Worm (Caenorhabditis elegans) whole organism, early embryonic: ENCODE data around the gene nfki-1.

Source experiments
- B0310.2 ChIP-seq: sonication (generic microtip); optimal IDR thresholded peaks from 2 replicates; lab custom pipeline; 2016; ENCODE audit warnings: mild to moderate bottlenecking, missing genetic modification characterization, missing compliant biosample characterization
- aly-1 ChIP-seq: sonication (generic microtip); optimal IDR thresholded peaks from 2 replicates; lab custom pipeline; 2016; ENCODE audit warnings: missing genetic modification characterization, missing compliant biosample characterization
- ama-1 ChIP-seq: fragments of 150-350 bp; optimal IDR thresholded peaks from 2 replicates; lab custom pipeline; 2014
- ceh-36 ChIP-seq: sonication (generic microtip); optimal IDR thresholded peaks from 2 replicates; lab custom pipeline; 2016; ENCODE audit warnings: missing genetic modification characterization, inconsistent platforms, missing compliant biosample characterization
- ets-7 ChIP-seq: sonication (generic microtip); optimal IDR thresholded peaks from 2 replicates; lab custom pipeline; 2016; ENCODE audit warnings: missing genotype, missing genetic modification characterization, missing compliant biosample characterization
- flt-1 ChIP-seq: fragments of 200-800 bp; sonication (Bioruptor generic); IDR thresholded peaks from 2 replicates; pipeline ENCODE4 v1.3.6; 2022; ENCODE audit warnings: missing genetic modification characterization, missing compliant biosample characterization
- hmbx-1 ChIP-seq: sonication (generic microtip); optimal IDR thresholded peaks from 2 replicates; lab custom pipeline; 2016; ENCODE audit warnings: mild to moderate bottlenecking, missing genetic modification characterization, missing compliant biosample characterization
- hmg-4 ChIP-seq: fragments of 200-800 bp; sonication (Bioruptor generic); optimal IDR thresholded peaks from 2 replicates; lab custom pipeline; 2018; ENCODE audit warnings: mild to moderate bottlenecking, missing genetic modification characterization, missing compliant biosample characterization
- pes-1 ChIP-seq: fragments of 200-800 bp; sonication (Bioruptor generic); IDR thresholded peaks from 2 replicates; pipeline ENCODE4 v1.3.6; 2022; ENCODE audit warnings: missing genetic modification reagents, missing genetic modification characterization, missing compliant biosample characterization
- scrt-1 ChIP-seq: fragments of 200-800 bp; sonication (Bioruptor generic); IDR thresholded peaks from 2 replicates; pipeline ENCODE4 v1.3.6; 2022; ENCODE audit warnings: missing genetic modification characterization, missing compliant biosample characterization
- sea-1 ChIP-seq: fragments of 200-800 bp; sonication (Bioruptor generic); conservative IDR thresholded peaks from 2 replicates; pipeline ENCODE4 v1.3.6; 2022; ENCODE audit warnings: missing genetic modification characterization, missing compliant biosample characterization
- tbx-11 ChIP-seq: fragments of 200-800 bp; sonication (Bioruptor generic); IDR thresholded peaks from 2 replicates; pipeline ENCODE4 v1.3.6; 2022; ENCODE audit warnings: missing genetic modification characterization, missing compliant biosample characterization
- tra-4 ChIP-seq: sonication (generic microtip); optimal IDR thresholded peaks from 2 replicates; lab custom pipeline; 2017; ENCODE audit warnings: missing genetic modification characterization, missing compliant biosample characterization

DNA sequence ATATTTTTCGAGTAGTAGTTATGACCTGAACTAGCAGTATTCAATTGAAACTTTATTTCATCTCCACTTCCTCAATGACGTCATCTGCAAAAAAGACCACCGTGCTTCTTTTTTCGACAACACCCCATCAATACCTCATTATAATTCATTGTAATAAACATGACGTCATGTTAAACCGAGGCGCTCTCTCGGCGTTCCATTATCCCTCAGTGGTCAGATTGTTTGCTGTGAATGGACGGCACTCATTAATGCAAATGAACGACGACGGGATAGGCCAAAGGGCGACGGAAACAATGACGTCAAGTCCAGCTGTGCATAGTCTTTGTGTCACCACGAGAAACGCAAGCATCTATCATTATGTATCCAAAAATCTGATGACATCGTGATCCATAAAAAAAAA, 7.4 kb upstream of the nfki-1 start:
- no peak for TF ChIP-seq hmbx-1
- no peak for TF ChIP-seq scrt-1 (GFP tag; lab: Robert Waterston, UW)
- no peak for TF ChIP-seq aly-1 (tag; lab: Kevin White, UChicago)
- TF ChIP-seq ceh-36 (tag; lab: Kevin White, UChicago) = no peak
- TF ChIP-seq flt-1 (GFP tag; lab: Robert Waterston, UW) = peak; percentile 18; the same call in 1 of the 2 replicates
- no peak for TF ChIP-seq tra-4 (tag; lab: Kevin White, UChicago)
- TF ChIP-seq B0310.2 = no peak
- TF ChIP-seq sea-1 (GFP tag; lab: Robert Waterston, UW) = no peak
- TF ChIP-seq pes-1 (GFP tag; lab: Robert Waterston, UW) = no peak
- no peak for TF ChIP-seq ama-1 (lab: Kevin White, UChicago)
- no peak for TF ChIP-seq tbx-11 (GFP tag; lab: Robert Waterston, UW)
- no peak for TF ChIP-seq ets-7
- TF ChIP-seq hmg-4 (GFP tag; lab: Kevin White, UChicago) = peak; percentile 79
